Fruit fly (Drosophila melanogaster) whole organism, embryonic: ENCODE data around the gene djl.

Experiments used
- Atf3 ChIP-seq: fragments of 200-800 bp; sonication (Bioruptor generic); optimal IDR thresholded peaks from 3 replicates; lab custom pipeline; 2016; ENCODE audit warnings: missing biosample characterization, missing genetic modification characterization
- CG10209 ChIP-seq: fragments of 200-800 bp; sonication (Bioruptor generic); optimal IDR thresholded peaks from 3 replicates; lab custom pipeline; 2017; ENCODE audit warnings: missing biosample characterization, mild to moderate bottlenecking, missing genetic modification characterization, missing genetic modification reagents
- CG11093 ChIP-seq: fragments of 200-800 bp; sonication (Bioruptor generic); IDR thresholded peaks from 3 replicates; pipeline ENCODE4 v1.3.6; 2022; ENCODE audit warnings: missing biosample characterization, missing genetic modification characterization
- CG11696 ChIP-seq: fragments of 200-800 bp; sonication (Bioruptor generic); IDR thresholded peaks from 2 replicates; pipeline ENCODE4 v1.3.6; 2022; ENCODE audit warnings: missing biosample characterization, missing genetic modification characterization
- CG13775 ChIP-seq: fragments of 200-800 bp; sonication (Bioruptor generic); optimal IDR thresholded peaks from 3 replicates; lab custom pipeline; 2017; ENCODE audit warnings: missing biosample characterization, mild to moderate bottlenecking, missing genetic modification characterization
- CG14710 ChIP-seq: fragments of 200-800 bp; sonication (Bioruptor generic); optimal IDR thresholded peaks from 3 replicates; lab custom pipeline; 2019; ENCODE audit warnings: missing biosample characterization, mild to moderate bottlenecking, missing genetic modification characterization, moderate library complexity
- CG15696 ChIP-seq: fragments of 200-800 bp; sonication (Bioruptor generic); optimal IDR thresholded peaks from 2 replicates; lab custom pipeline; 2019; ENCODE audit warnings: missing biosample characterization, mild to moderate bottlenecking, missing genetic modification characterization, moderate library complexity
- CG16779 ChIP-seq: fragments of 200-800 bp; sonication (Bioruptor generic); IDR thresholded peaks from 2 replicates; pipeline ENCODE4 v1.3.6; 2022; ENCODE audit warnings: missing biosample characterization, missing genetic modification characterization
- CG17186 ChIP-seq: fragments of 200-800 bp; sonication (Bioruptor generic); optimal IDR thresholded peaks from 3 replicates; lab custom pipeline; 2017; ENCODE audit warnings: missing biosample characterization, missing genetic modification reagents, missing genetic modification characterization
- CG17361 ChIP-seq: fragments of 200-800 bp; sonication (Bioruptor generic); IDR thresholded peaks from 3 replicates; pipeline ENCODE4 v1.3.6; 2022; ENCODE audit warnings: missing biosample characterization, missing genetic modification characterization
- CG2199 ChIP-seq: fragments of 200-800 bp; sonication (Bioruptor generic); IDR thresholded peaks from 3 replicates; pipeline ENCODE4 v1.3.6; 2022; ENCODE audit warnings: missing biosample characterization, missing genetic modification characterization
- CG3163 ChIP-seq: fragments of 200-800 bp; sonication (Bioruptor generic); optimal IDR thresholded peaks from 3 replicates; lab custom pipeline; 2016; ENCODE audit warnings: missing biosample characterization, missing genetic modification characterization
- CG3407 ChIP-seq: fragments of 200-800 bp; sonication (Bioruptor generic); optimal IDR thresholded peaks from 2 replicates; lab custom pipeline; 2018; ENCODE audit warnings: missing biosample characterization, mild to moderate bottlenecking, missing genetic modification characterization
- CG34376 ChIP-seq: fragments of 200-800 bp; sonication (Bioruptor generic); optimal IDR thresholded peaks from 2 replicates; lab custom pipeline; 2018; ENCODE audit warnings: missing biosample characterization, mild to moderate bottlenecking, missing genetic modification characterization
- CG3995 ChIP-seq: fragments of 200-800 bp; sonication (Bioruptor generic); optimal IDR thresholded peaks from 3 replicates; lab custom pipeline; 2016; ENCODE audit warnings: missing biosample characterization, missing genetic modification characterization
- CG8089 ChIP-seq: fragments of 200-800 bp; sonication (Bioruptor generic); optimal IDR thresholded peaks from 3 replicates; lab custom pipeline; 2016; ENCODE audit warnings: missing biosample characterization, missing genetic modification characterization
- Camta ChIP-seq: fragments of 200-800 bp; sonication (Bioruptor generic); optimal IDR thresholded peaks from 2 replicates; lab custom pipeline; 2016; ENCODE audit warnings: missing biosample characterization, missing genetic modification characterization
- Dfd ChIP-seq, 2 experiments: fragments of >200 bp; optimal IDR thresholded peaks; 2 replicates each; lab custom pipeline; 2017; ENCODE audit warnings: missing biosample characterization in 2 of 2, missing genetic modification characterization in 2 of 2
- Dip3 ChIP-seq: fragments of 200-800 bp; sonication (Bioruptor generic); optimal IDR thresholded peaks from 3 replicates; lab custom pipeline; 2016; ENCODE audit warnings: missing biosample characterization, missing genetic modification characterization
- ERR ChIP-seq: fragments of 200-800 bp; sonication (Bioruptor generic); optimal IDR thresholded peaks from 2 replicates; lab custom pipeline; 2016; ENCODE audit warnings: missing biosample characterization, missing genetic modification characterization
- Nf-YC ChIP-seq: fragments of 200-800 bp; optimal IDR thresholded peaks from 3 replicates; lab custom pipeline; 2019; ENCODE audit warnings: missing biosample characterization, mild to moderate bottlenecking, missing genetic modification characterization, moderate library complexity
- Opbp ChIP-seq: fragments of 200-800 bp; sonication (Bioruptor generic); IDR thresholded peaks from 3 replicates; pipeline ENCODE4 v1.3.6; 2022; ENCODE audit warnings: missing biosample characterization, missing genetic modification characterization; ENCODE audit not compliant: partially characterized antibody
- Scr ChIP-seq: fragments of 200-800 bp; sonication (Bioruptor generic); IDR thresholded peaks from 2 replicates; pipeline ENCODE4 v1.3.6; 2022; ENCODE audit warnings: missing biosample characterization, missing genetic modification characterization; ENCODE audit not compliant: partially characterized antibody
- Spps ChIP-seq: fragments of 200-800 bp; sonication (Bioruptor generic); optimal IDR thresholded peaks from 2 replicates; lab custom pipeline; 2018; ENCODE audit warnings: missing biosample characterization, mild to moderate bottlenecking, missing genetic modification characterization
- Sry-δ ChIP-seq: fragments of 200-800 bp; sonication (Bioruptor generic); optimal IDR thresholded peaks from 2 replicates; lab custom pipeline; 2016; ENCODE audit warnings: missing biosample characterization, missing genetic modification characterization
- ato ChIP-seq: fragments of 200-800 bp; sonication (Bioruptor generic); IDR thresholded peaks from 2 replicates; pipeline ENCODE4 v1.3.6; 2022; ENCODE audit warnings: missing biosample characterization, missing genetic modification characterization; ENCODE audit not compliant: partially characterized antibody
- fru ChIP-seq: fragments of >200 bp; optimal IDR thresholded peaks from 2 replicates; lab custom pipeline; 2017
- gce ChIP-seq: fragments of 200-800 bp; sonication (Bioruptor generic); IDR thresholded peaks from 3 replicates; pipeline ENCODE4 v1.3.6; 2022; ENCODE audit warnings: missing biosample characterization, missing genetic modification characterization
- her ChIP-seq: fragments of 200-800 bp; sonication (Bioruptor generic); optimal IDR thresholded peaks from 2 replicates; lab custom pipeline; 2016; ENCODE audit warnings: missing biosample characterization, missing genetic modification characterization
- ind ChIP-seq: fragments of 200-800 bp; sonication (Bioruptor generic); optimal IDR thresholded peaks from 3 replicates; lab custom pipeline; 2016; ENCODE audit warnings: missing biosample characterization, missing genetic modification characterization
- insv ChIP-seq, 2 experiments: fragments of 200-800 bp; sonication (Bioruptor generic); optimal IDR thresholded peaks; 3 replicates each; lab custom pipeline; 2016 to 2018; ENCODE audit warnings: missing biosample characterization in 2 of 2, missing genetic modification characterization in 2 of 2
- mirr ChIP-seq: fragments of 200-800 bp; sonication (Bioruptor generic); optimal IDR thresholded peaks from 3 replicates; lab custom pipeline; 2018; ENCODE audit warnings: missing biosample characterization, mild to moderate bottlenecking, missing genetic modification characterization
- oc ChIP-seq: fragments of 200-800 bp; sonication (Bioruptor generic); optimal IDR thresholded peaks from 2 replicates; lab custom pipeline; 2018; ENCODE audit warnings: missing biosample characterization, mild to moderate bottlenecking, missing genetic modification characterization, moderate library complexity
- otp ChIP-seq: fragments of 200-800 bp; sonication (Bioruptor generic); IDR thresholded peaks from 3 replicates; pipeline ENCODE4, ENCODE4 v1.3.6; 2022; ENCODE audit warnings: missing biosample characterization, missing genetic modification characterization
- p53 ChIP-seq: fragments of 200-800 bp; sonication (Bioruptor generic); optimal IDR thresholded peaks from 2 replicates; lab custom pipeline; 2016; ENCODE audit warnings: missing biosample characterization, missing genetic modification characterization
- pfk ChIP-seq: fragments of 200-800 bp; sonication (Bioruptor generic); optimal IDR thresholded peaks from 2 replicates; lab custom pipeline; 2018; ENCODE audit warnings: missing biosample characterization, mild to moderate bottlenecking, missing genetic modification characterization, moderate library complexity
- pum ChIP-seq: fragments of 200-800 bp; sonication (Bioruptor generic); optimal IDR thresholded peaks from 2 replicates; lab custom pipeline; 2016; ENCODE audit warnings: missing biosample characterization, missing genetic modification characterization
- repo ChIP-seq: fragments of 200-800 bp; sonication (Bioruptor generic); optimal IDR thresholded peaks from 2 replicates; lab custom pipeline; 2016; ENCODE audit warnings: missing biosample characterization, missing genetic modification characterization
- rib ChIP-seq: fragments of 200-800 bp; sonication (Bioruptor generic); IDR thresholded peaks from 2 replicates; pipeline ENCODE4 v1.3.6; 2022; ENCODE audit warnings: missing biosample characterization, missing genetic modification characterization
- row ChIP-seq: fragments of 200-800 bp; sonication (Bioruptor generic); IDR thresholded peaks from 3 replicates; pipeline ENCODE4 v1.3.6; 2022; ENCODE audit warnings: missing biosample characterization, missing genetic modification characterization
- schlank ChIP-seq: fragments of 200-800 bp; sonication (Bioruptor generic); optimal IDR thresholded peaks from 2 replicates; lab custom pipeline; 2018; ENCODE audit warnings: missing biosample characterization, mild to moderate bottlenecking, missing genetic modification characterization
- scrt ChIP-seq: fragments of 200-800 bp; sonication (Bioruptor generic); optimal IDR thresholded peaks from 2 replicates; lab custom pipeline; 2018; ENCODE audit warnings: missing biosample characterization, mild to moderate bottlenecking, missing genetic modification characterization, moderate library complexity
- sna ChIP-seq: fragments of 200-800 bp; sonication (Bioruptor generic); IDR thresholded peaks from 2 replicates; pipeline ENCODE4 v1.3.6; 2022; ENCODE audit warnings: missing biosample characterization, missing genetic modification characterization; ENCODE audit not compliant: partially characterized antibody
- sr ChIP-seq: fragments of 200-800 bp; sonication (Bioruptor generic); IDR thresholded peaks from 3 replicates; pipeline ENCODE4 v1.3.6; 2022; ENCODE audit warnings: missing biosample characterization, missing genetic modification characterization
- stc ChIP-seq: fragments of 200-800 bp; sonication (Bioruptor generic); IDR thresholded peaks from 2 replicates; pipeline ENCODE4 v1.3.6; 2022; ENCODE audit warnings: missing biosample characterization, missing genetic modification characterization
- tgo ChIP-seq: fragments of 200-800 bp; sonication (Bioruptor generic); IDR thresholded peaks from 3 replicates; pipeline ENCODE4 v1.3.6; 2022; ENCODE audit warnings: missing biosample characterization, missing genetic modification characterization
- trh ChIP-seq: fragments of 200-800 bp; sonication (Bioruptor generic); optimal IDR thresholded peaks from 2 replicates; lab custom pipeline; 2016; ENCODE audit warnings: missing biosample characterization, missing genetic modification characterization
- tup ChIP-seq: fragments of 200-800 bp; sonication (Bioruptor generic); optimal IDR thresholded peaks from 2 replicates; lab custom pipeline; 2016; ENCODE audit warnings: missing biosample characterization, mild to moderate bottlenecking, missing genetic modification characterization, moderate library complexity
- zen ChIP-seq: fragments of 200-800 bp; sonication (Bioruptor generic); optimal IDR thresholded peaks from 3 replicates; lab custom pipeline; 2018; ENCODE audit warnings: missing biosample characterization, mild to moderate bottlenecking, missing genetic modification characterization, moderate library complexity

Gene djl

DNA sequence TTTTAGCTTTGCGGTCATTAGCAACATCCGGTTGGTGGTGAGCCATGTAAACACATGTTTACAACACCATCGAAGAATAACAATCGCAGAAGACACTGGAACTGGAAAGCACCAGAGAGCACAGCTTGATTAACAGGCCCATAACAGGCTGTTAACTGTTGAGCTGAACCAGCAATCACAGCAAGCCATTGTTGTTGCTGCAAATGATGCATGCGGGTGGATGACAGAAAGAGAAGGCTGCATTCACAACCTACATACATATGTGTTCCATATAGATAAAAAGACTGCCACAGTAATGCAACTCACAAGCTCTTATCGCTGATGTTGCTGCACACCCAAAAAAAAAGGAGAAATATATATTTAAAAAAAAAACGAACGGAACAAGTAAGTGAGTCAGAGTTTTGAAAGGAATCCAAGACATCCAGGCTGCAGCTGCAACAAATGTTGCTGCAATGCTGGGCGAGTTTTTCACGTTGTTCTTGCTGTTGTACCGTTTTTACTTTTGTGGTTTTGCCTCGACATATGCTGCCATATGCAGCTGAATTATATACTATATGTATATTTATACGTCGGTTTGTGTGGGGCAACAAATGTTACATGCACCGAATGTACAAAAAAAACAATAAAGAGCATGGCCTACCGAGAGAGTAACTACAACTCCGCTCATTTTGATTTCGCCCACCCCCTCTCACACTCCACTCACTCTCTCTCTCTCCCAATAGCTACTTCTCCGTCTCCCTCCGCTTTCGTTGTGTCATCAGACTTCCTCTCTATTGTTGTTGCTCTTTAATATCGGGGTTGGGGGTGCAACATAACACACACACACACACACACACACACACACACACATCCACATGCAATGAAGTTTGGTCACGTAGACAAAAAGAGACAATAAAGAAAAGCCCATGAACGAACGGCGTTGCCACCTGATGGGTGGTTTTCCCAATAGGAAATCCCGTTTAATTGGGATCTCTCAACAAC is 42.6 kb downstream of the djl start (continued):
- TF ChIP-seq CG11696 (GFP tag; lab: Robert Waterston, UW) = no peak
- no peak for TF ChIP-seq Atf3 (GFP tag; lab: Kevin White, UChicago)
- TF ChIP-seq Sry-δ (GFP tag; lab: Kevin White, UChicago) = no peak
- peak; percentile 34; the same call in 1 of the 3 replicates for TF ChIP-seq gce (GFP tag; lab: Robert Waterston, UW)
- no peak for TF ChIP-seq Dip3 (GFP tag; lab: Kevin White, UChicago)
- no peak for TF ChIP-seq CG34376 (GFP tag; lab: Kevin White, UChicago)
- peak; percentile 57 for TF ChIP-seq oc (tag; lab: Kevin White, UChicago)
- peak; percentile 51 for TF ChIP-seq scrt
- no peak for TF ChIP-seq CG14710 (tag; lab: Kevin White, UChicago)
- TF ChIP-seq pum (GFP tag; lab: Kevin White, UChicago) = no peak
- TF ChIP-seq CG8089 = no peak
- TF ChIP-seq ind = no peak
- TF ChIP-seq Nf-YC = no peak
- no peak for TF ChIP-seq Opbp (GFP tag; lab: Robert Waterston, UW)
- no peak for TF ChIP-seq CG13775 (GFP tag; lab: Kevin White, UChicago)
- no peak for TF ChIP-seq CG17186 (GFP tag; lab: Kevin White, UChicago)
- TF ChIP-seq ERR = no peak
- TF ChIP-seq Spps (tag; lab: Kevin White, UChicago) = no peak
- no peak for TF ChIP-seq pfk (GFP tag; lab: Kevin White, UChicago)
- peak in 1 of 2 experiments; percentile 92 for TF ChIP-seq insv (GFP tag; optimal IDR thresholded peaks at IDR 0.05; lab: Kevin White, UChicago)
- TF ChIP-seq row (GFP tag; lab: Robert Waterston, UW) = no peak
- TF ChIP-seq ato (GFP tag; lab: Robert Waterston, UW) = no peak
- TF ChIP-seq schlank = no peak
- TF ChIP-seq Dfd (GFP tag; optimal IDR thresholded peaks at IDR 0.05; lab: Kevin White, UChicago) = peak in 1 of 2 experiments; percentile 36
- no peak for TF ChIP-seq CG16779 (GFP tag; lab: Robert Waterston, UW)
- TF ChIP-seq Camta = no peak
- no peak for TF ChIP-seq otp (GFP tag; lab: Robert Waterston, UW)
- TF ChIP-seq stc (GFP tag; lab: Robert Waterston, UW) = no peak; the same call in 1 of the 2 replicates
- no peak for TF ChIP-seq tup
- TF ChIP-seq CG17361 = no peak
- no peak for TF ChIP-seq rib (GFP tag; lab: Robert Waterston, UW)
- TF ChIP-seq CG3995 (GFP tag; lab: Kevin White, UChicago) = no peak
- TF ChIP-seq CG3407 (GFP tag; lab: Kevin White, UChicago) = no peak
- TF ChIP-seq CG15696 (tag; lab: Kevin White, UChicago) = no peak
- TF ChIP-seq zen (tag; lab: Kevin White, UChicago) = no peak
- no peak for TF ChIP-seq mirr
- no peak for TF ChIP-seq p53 (GFP tag; lab: Kevin White, UChicago)
- TF ChIP-seq tgo (GFP tag; lab: Robert Waterston, UW) = no peak
- no peak for TF ChIP-seq CG10209 (GFP tag; lab: Kevin White, UChicago)
- no peak for TF ChIP-seq sr (GFP tag; lab: Robert Waterston, UW)
- no peak for TF ChIP-seq repo
- TF ChIP-seq trh = no peak
- TF ChIP-seq CG2199 (GFP tag; lab: Robert Waterston, UW) = peak; percentile 86; the same call in 1 of the 3 replicates
- TF ChIP-seq Scr (GFP tag; lab: Robert Waterston, UW) = no peak
- TF ChIP-seq her (GFP tag; lab: Kevin White, UChicago) = no peak
- TF ChIP-seq CG3163 (GFP tag; lab: Kevin White, UChicago) = peak; percentile 17
- TF ChIP-seq sna (GFP tag; lab: Robert Waterston, UW) = no peak
- TF ChIP-seq CG11093 (GFP tag; lab: Robert Waterston, UW) = no peak
- no peak for TF ChIP-seq fru (lab: Kevin White, UChicago)
